Worm (Caenorhabditis elegans): ENCODE measurements around the gene F36A4.3.

DNA sequence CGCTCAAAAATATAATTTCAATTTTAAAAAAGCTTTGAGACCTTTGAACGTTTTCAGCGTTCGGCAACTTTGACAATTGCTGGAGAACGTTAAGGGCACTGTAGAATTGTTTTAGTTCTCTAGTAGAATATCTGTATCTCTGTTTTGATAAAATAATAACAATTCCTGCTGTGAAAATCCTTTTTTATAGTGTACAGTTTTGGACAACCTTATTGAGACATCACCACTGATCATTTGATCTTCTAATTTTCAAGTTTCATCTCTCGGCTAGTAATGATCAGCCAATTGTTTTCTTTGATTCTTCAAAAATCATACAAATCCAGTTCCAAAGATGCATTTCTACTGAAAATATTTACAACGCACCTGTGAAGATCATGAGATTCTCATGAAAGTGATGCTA, 23.2 kb downstream of the F36A4.3 start, which contains the start of gene F15E6.10:
- TF ChIP-seq ama-1 (optimal IDR thresholded peaks at IDR 0.05) (no peak), tbx-11 (GFP tag; IDR thresholded peaks at IDR 0.05) (no peak), ceh-36 (tag; optimal IDR thresholded peaks at IDR 0.05) (no peak), pes-1 (GFP tag; IDR thresholded peaks at IDR 0.05) (no peak), F13C5.2 (tag; optimal IDR thresholded peaks at IDR 0.05) (no peak), B0310.2 (tag; optimal IDR thresholded peaks at IDR 0.05) (no peak), ets-7 (tag; optimal IDR thresholded peaks at IDR 0.05) (no peak), hmg-4 (GFP tag; optimal IDR thresholded peaks at IDR 0.05) (no peak), tra-4 (tag; optimal IDR thresholded peaks at IDR 0.05) (no peak), hmbx-1 (tag; optimal IDR thresholded peaks at IDR 0.05) (no peak), aly-1 (tag; optimal IDR thresholded peaks at IDR 0.05) (no peak)
